Fruit fly (Drosophila melanogaster) whole organism, prepupa: ENCODE data around the gene CG16959.

Source experiments
- Blimp-1 ChIP-seq: fragments of 200-800 bp; sonication (Bioruptor generic); optimal IDR thresholded peaks from 3 replicates; lab custom pipeline; 2017; ENCODE audit warnings: missing biosample characterization, missing genetic modification characterization, mild to moderate bottlenecking, moderate library complexity, missing genetic modification reagents
- CG10631 ChIP-seq: fragments of 200-800 bp; sonication (Bioruptor generic); optimal IDR thresholded peaks from 2 replicates; lab custom pipeline; 2016; ENCODE audit warnings: missing biosample characterization, missing genetic modification characterization
- CG10669 ChIP-seq: fragments of 200-800 bp; sonication (Bioruptor generic); optimal IDR thresholded peaks from 3 replicates; lab custom pipeline; 2018; ENCODE audit warnings: missing biosample characterization, mild to moderate bottlenecking, missing genetic modification characterization, moderate library complexity
- CG11294 ChIP-seq: fragments of 200-800 bp; sonication (Bioruptor generic); IDR thresholded peaks from 2 replicates; pipeline ENCODE4 v1.3.6; 2022; ENCODE audit warnings: missing biosample characterization, missing genetic modification characterization
- CG11762 ChIP-seq: fragments of 200-800 bp; sonication (Bioruptor generic); optimal IDR thresholded peaks from 3 replicates; lab custom pipeline; 2016; ENCODE audit warnings: missing biosample characterization, missing genetic modification characterization; ENCODE audit not compliant: insufficient read depth
- CG11902 ChIP-seq: fragments of 200-800 bp; sonication (Bioruptor generic); optimal IDR thresholded peaks from 3 replicates; lab custom pipeline; 2016; ENCODE audit warnings: missing biosample characterization, missing genetic modification characterization
- CG15336 ChIP-seq: fragments of 200-800 bp; sonication (Bioruptor generic); IDR thresholded peaks from 2 replicates; pipeline ENCODE4 v1.3.6; 2022; ENCODE audit warnings: missing biosample characterization, missing genetic modification characterization
- CG1621 ChIP-seq: fragments of 200-800 bp; sonication (Bioruptor generic); optimal IDR thresholded peaks from 3 replicates; lab custom pipeline; 2018; ENCODE audit warnings: missing biosample characterization, mild to moderate bottlenecking, missing genetic modification characterization
- CG3032 ChIP-seq: fragments of 200-800 bp; optimal IDR thresholded peaks from 2 replicates; lab custom pipeline; 2019; ENCODE audit warnings: missing biosample characterization, mild to moderate bottlenecking, missing genetic modification characterization, moderate library complexity
- CG6163 ChIP-seq: fragments of 200-800 bp; sonication (Bioruptor generic); IDR thresholded peaks from 3 replicates; pipeline ENCODE4 v1.3.6; 2022; ENCODE audit warnings: missing biosample characterization, missing genetic modification characterization
- CG6276 ChIP-seq: fragments of 200-800 bp; sonication (Bioruptor generic); optimal IDR thresholded peaks from 2 replicates; lab custom pipeline; 2017; ENCODE audit warnings: missing biosample characterization, mild to moderate bottlenecking, missing genetic modification characterization
- CG6792 ChIP-seq: fragments of 200-800 bp; sonication (Bioruptor generic); optimal IDR thresholded peaks from 3 replicates; lab custom pipeline; 2016; ENCODE audit warnings: missing biosample characterization, missing genetic modification characterization
- CG6808 ChIP-seq: fragments of 200-800 bp; sonication (Bioruptor generic); optimal IDR thresholded peaks from 3 replicates; lab custom pipeline; 2017; ENCODE audit warnings: missing biosample characterization, missing genetic modification characterization, mild to moderate bottlenecking, moderate library complexity, missing genetic modification reagents
- CG7368 ChIP-seq: fragments of 200-800 bp; sonication (Bioruptor generic); optimal IDR thresholded peaks from 3 replicates; lab custom pipeline; 2016; ENCODE audit warnings: missing biosample characterization, missing genetic modification characterization
- CG8119 ChIP-seq: fragments of 200-800 bp; sonication (Bioruptor generic); IDR thresholded peaks from 3 replicates; pipeline ENCODE4 v1.3.6; 2022; ENCODE audit warnings: missing biosample characterization, missing genetic modification characterization
- CG8319 ChIP-seq: fragments of 200-800 bp; sonication (Bioruptor generic); optimal IDR thresholded peaks from 3 replicates; lab custom pipeline; 2016; ENCODE audit warnings: missing biosample characterization, missing genetic modification characterization
- CG9139 ChIP-seq: fragments of 200-800 bp; sonication (Bioruptor generic); optimal IDR thresholded peaks from 3 replicates; lab custom pipeline; 2017; ENCODE audit warnings: missing biosample characterization, mild to moderate bottlenecking, missing genetic modification characterization
- Eip75B ChIP-seq: fragments of 200-800 bp; sonication (Bioruptor generic); optimal IDR thresholded peaks from 3 replicates; lab custom pipeline; 2016; ENCODE audit warnings: missing biosample characterization, missing genetic modification characterization
- Eip78C ChIP-seq: fragments of 200-800 bp; sonication (Bioruptor generic); peaks from one replicate; lab custom pipeline; 2016; ENCODE audit warnings: missing biosample characterization, missing genetic modification characterization
- Ets21C ChIP-seq: fragments of 200-800 bp; sonication (Bioruptor generic); optimal IDR thresholded peaks from 3 replicates; lab custom pipeline; 2016; ENCODE audit warnings: missing biosample characterization, missing genetic modification characterization
- Hr39 ChIP-seq: fragments of 200-800 bp; sonication (Bioruptor generic); optimal IDR thresholded peaks from 2 replicates; lab custom pipeline; 2016; ENCODE audit warnings: missing biosample characterization, missing genetic modification characterization
- Hr4 ChIP-seq: fragments of 200-800 bp; sonication (Bioruptor generic); optimal IDR thresholded peaks from 3 replicates; lab custom pipeline; 2016; ENCODE audit warnings: missing biosample characterization, missing genetic modification characterization
- Lpt ChIP-seq: fragments of 200-800 bp; sonication (Bioruptor generic); optimal IDR thresholded peaks from 3 replicates; lab custom pipeline; 2016; ENCODE audit warnings: missing biosample characterization, missing genetic modification characterization
- Met ChIP-seq: fragments of 200-800 bp; sonication (Bioruptor generic); optimal IDR thresholded peaks from 3 replicates; lab custom pipeline; 2016; ENCODE audit warnings: missing biosample characterization, missing genetic modification characterization
- OdsH ChIP-seq: fragments of 200-800 bp; sonication (Bioruptor generic); optimal IDR thresholded peaks from 3 replicates; lab custom pipeline; 2016; ENCODE audit warnings: missing biosample characterization, missing genetic modification characterization
- Smox ChIP-seq: fragments of 200-800 bp; sonication (Bioruptor generic); optimal IDR thresholded peaks from 3 replicates; lab custom pipeline; 2016; ENCODE audit warnings: missing biosample characterization, missing genetic modification characterization
- Sox14 ChIP-seq: fragments of 200-800 bp; sonication (Bioruptor generic); optimal IDR thresholded peaks from 3 replicates; lab custom pipeline; 2016; ENCODE audit warnings: missing biosample characterization, missing genetic modification characterization
- dsx ChIP-seq: fragments of 200-800 bp; optimal IDR thresholded peaks from 3 replicates; lab custom pipeline; 2019; ENCODE audit warnings: missing biosample characterization, mild to moderate bottlenecking, missing genetic modification characterization, moderate library complexity; ENCODE audit not compliant: poor library complexity, severe bottlenecking
- eg ChIP-seq: fragments of 200-800 bp; sonication (Bioruptor generic); IDR thresholded peaks from 3 replicates; pipeline ENCODE4 v1.3.6; 2022; ENCODE audit warnings: missing biosample characterization, missing genetic modification characterization
- esn ChIP-seq: fragments of 200-800 bp; sonication (Bioruptor generic); optimal IDR thresholded peaks from 2 replicates; lab custom pipeline; 2016; ENCODE audit warnings: missing biosample characterization, mild to moderate bottlenecking, missing genetic modification characterization, moderate library complexity
- fd59A ChIP-seq: fragments of 200-800 bp; sonication (Bioruptor generic); optimal IDR thresholded peaks from 2 replicates; lab custom pipeline; 2017; ENCODE audit warnings: missing biosample characterization, mild to moderate bottlenecking, missing genetic modification characterization, missing genetic modification reagents
- fd85E ChIP-seq: fragments of 200-800 bp; sonication (Bioruptor generic); optimal IDR thresholded peaks from 3 replicates; lab custom pipeline; 2016; ENCODE audit warnings: missing biosample characterization, missing genetic modification characterization
- fkh ChIP-seq: fragments of 200-800 bp; sonication (Bioruptor generic); optimal IDR thresholded peaks from 3 replicates; lab custom pipeline; 2017; ENCODE audit warnings: missing biosample characterization, mild to moderate bottlenecking, missing genetic modification characterization, moderate library complexity
- net ChIP-seq: fragments of 200-800 bp; sonication (Bioruptor generic); optimal IDR thresholded peaks from 3 replicates; lab custom pipeline; 2016; ENCODE audit warnings: missing biosample characterization, missing genetic modification characterization
- salr ChIP-seq, 2 experiments: fragments of 200-800 bp; sonication (Bioruptor generic); optimal IDR thresholded peaks; 3 replicates each; lab custom pipeline; 2016 to 2018; ENCODE audit warnings: missing biosample characterization in 2 of 2, missing genetic modification characterization in 2 of 2, mild to moderate bottlenecking in 1 of 2
- spab ChIP-seq: fragments of 200-800 bp; sonication (Bioruptor generic); optimal IDR thresholded peaks from 2 replicates; lab custom pipeline; 2017; ENCODE audit warnings: missing biosample characterization, mild to moderate bottlenecking, missing genetic modification characterization, missing genetic modification reagents
- ss ChIP-seq, 2 experiments: fragments of 200-800 bp; sonication (Bioruptor generic); optimal IDR thresholded peaks; 2 replicates in 1 of 2; 3 replicates in 1 of 2; lab custom pipeline; 2017 to 2018; ENCODE audit warnings: mild to moderate bottlenecking in 2 of 2, missing biosample characterization in 2 of 2, missing genetic modification characterization in 2 of 2, moderate library complexity in 1 of 2
- topi ChIP-seq: fragments of 200-800 bp; sonication (Bioruptor generic); optimal IDR thresholded peaks from 3 replicates; lab custom pipeline; 2016; ENCODE audit warnings: missing biosample characterization, missing genetic modification characterization
- vri ChIP-seq: fragments of 200-800 bp; sonication (Bioruptor generic); optimal IDR thresholded peaks from 3 replicates; lab custom pipeline; 2016; ENCODE audit warnings: missing biosample characterization, mild to moderate bottlenecking, missing genetic modification characterization

Gene CG16959

DNA sequence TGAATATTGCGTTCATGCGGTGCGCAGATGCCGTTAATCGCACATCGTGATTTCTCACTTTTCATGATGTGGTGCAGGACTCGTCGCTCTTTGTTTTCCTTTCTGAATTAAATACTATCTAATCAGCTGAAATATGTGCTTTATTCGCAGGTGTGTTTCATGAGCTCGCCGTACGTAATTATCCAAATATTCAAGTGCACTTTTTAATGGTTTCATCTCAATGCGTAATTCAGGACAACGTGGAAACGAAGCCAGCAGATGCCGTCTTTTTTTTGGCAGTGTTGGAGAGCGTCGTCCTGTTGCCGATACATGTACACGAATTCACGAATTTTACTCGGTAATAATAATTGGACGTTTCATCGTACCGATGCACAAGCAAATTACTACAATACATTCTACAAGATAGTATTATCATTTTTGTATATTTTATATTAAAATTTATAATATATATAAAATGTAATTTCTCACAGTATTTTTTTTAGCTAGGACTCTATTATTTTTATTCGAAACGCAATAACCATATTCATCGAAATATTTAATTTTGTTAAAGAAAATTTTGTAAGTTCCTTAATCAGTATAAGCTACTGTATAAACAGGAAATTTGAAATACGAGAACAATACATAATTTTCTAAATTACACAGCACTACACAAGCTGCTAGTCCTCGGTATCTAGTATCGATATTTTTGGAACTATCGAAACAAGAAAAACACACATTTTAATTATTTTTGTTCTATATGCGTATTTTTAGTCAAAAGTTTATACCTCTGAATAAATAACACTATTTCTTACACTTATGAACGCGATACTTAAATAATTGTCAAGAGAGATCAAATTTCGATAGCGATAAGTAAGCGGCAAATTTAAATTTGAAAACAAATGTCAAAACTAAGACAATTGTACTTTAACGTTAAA is 11.8 kb upstream of the CG16959 start, which contains the start of gene CG12316 (continued):
- TF ChIP-seq CG7368 (GFP tag; lab: Kevin White, UChicago), result peak; percentile 95
- peak; percentile 93 for TF ChIP-seq CG3032 (tag; lab: Kevin White, UChicago)
- TF ChIP-seq CG6276 (GFP tag; lab: Kevin White, UChicago), result peak; percentile 95
- TF ChIP-seq dsx, result peak; percentile 92
- TF ChIP-seq ss (GFP tag; optimal IDR thresholded peaks at IDR 0.05; lab: Kevin White, UChicago), result peak; percentile 96
- peak; percentile 99 for TF ChIP-seq Eip78C
- peak; percentile 95 for TF ChIP-seq CG1621
- TF ChIP-seq salr (GFP tag; optimal IDR thresholded peaks at IDR 0.05; lab: Kevin White, UChicago), result peak; percentile 90 to 91
- peak; percentile 95 for TF ChIP-seq CG6792 (GFP tag; lab: Kevin White, UChicago)
- peak; percentile 93 for TF ChIP-seq fd85E (GFP tag; lab: Kevin White, UChicago)
- peak; percentile 94 for TF ChIP-seq Ets21C
- peak; percentile 95 for TF ChIP-seq CG10669
- TF ChIP-seq Blimp-1 (GFP tag; lab: Kevin White, UChicago), result peak; percentile 81
- peak; percentile 98 for TF ChIP-seq Eip75B (GFP tag; lab: Kevin White, UChicago)
- peak; percentile 90 for TF ChIP-seq eg (GFP tag; lab: Robert Waterston, UW)
- peak; percentile 97 for TF ChIP-seq Hr4 (GFP tag; lab: Kevin White, UChicago)
- peak; percentile 85 for TF ChIP-seq CG9139 (GFP tag; lab: Kevin White, UChicago)
- TF ChIP-seq CG11294 (GFP tag; lab: Robert Waterston, UW), result peak; percentile 72
- peak; percentile 88 for TF ChIP-seq CG11762 (GFP tag; lab: Kevin White, UChicago)
- peak; percentile 95 for TF ChIP-seq CG6163 (GFP tag; lab: Robert Waterston, UW)
- peak; percentile 96 for TF ChIP-seq CG8119 (GFP tag; lab: Robert Waterston, UW)
- peak; percentile 96 for TF ChIP-seq CG15336 (GFP tag; lab: Robert Waterston, UW)
- peak; percentile 95 for TF ChIP-seq CG6808
- peak; percentile 97 for TF ChIP-seq topi
- TF ChIP-seq vri (GFP tag; lab: Kevin White, UChicago), result peak; percentile 95
- TF ChIP-seq fd59A (GFP tag; lab: Kevin White, UChicago), result peak; percentile 91
- TF ChIP-seq esn (GFP tag; lab: Kevin White, UChicago), result peak; percentile 99
- TF ChIP-seq Met (GFP tag; lab: Kevin White, UChicago), result peak; percentile 98
- peak; percentile 96 for TF ChIP-seq Hr39
- TF ChIP-seq fkh (GFP tag; lab: Kevin White, UChicago), result no peak
- TF ChIP-seq spab (GFP tag; lab: Kevin White, UChicago), result peak; percentile 94
- TF ChIP-seq Lpt, result peak; percentile 85
- TF ChIP-seq Sox14 (GFP tag; lab: Kevin White, UChicago), result peak; percentile 97

- TF ChIP-seq OdsH (GFP tag; lab: Kevin White, UChicago) (no peak), CG11294 (GFP tag; lab: Robert Waterston, UW) (no peak), CG9139 (GFP tag; lab: Kevin White, UChicago) (no peak), CG11902 (GFP tag; lab: Kevin White, UChicago) (no peak)
- TF ChIP-seq, all 60 proteins: peak for 0
These were observed 6.2 kb upstream of the CG16959 start, which contains the start of gene CG13457 for dm6 chr3L:15131278-15131677. Gene CG13457, minus strand, starts transcription at chr3L:15131378.

dm6 chr3L:15125717-15126116 is 596 bp upstream of the CG16959 start:
- TF ChIP-seq CG8319 (GFP tag; lab: Kevin White, UChicago) (no peak), CG6808 (no peak), CG10631 (peak; percentile 25), Smox (GFP tag; lab: Kevin White, UChicago) (no peak), ss (GFP tag; optimal IDR thresholded peaks at IDR 0.05; lab: Kevin White, UChicago) (no peak), CG6163 (GFP tag; lab: Robert Waterston, UW) (no peak), net (no peak), fd85E (GFP tag; lab: Kevin White, UChicago) (no peak)
